Fruit fly (Drosophila melanogaster) whole organism, embryonic: ENCODE measurements around the gene CG14182.
A peak's percentile ranks its signal among the peaks of the same experiment; 100 is the strongest.

ENCODE experiments used
- Awh ChIP-seq: fragments of 200-800 bp; sonication (Bioruptor generic); IDR thresholded peaks from 2 replicates; pipeline ENCODE4, ENCODE4 v1.3.6; 2022; ENCODE audit warnings: missing biosample characterization, missing genetic modification characterization
- CG10366 ChIP-seq: fragments of 200-800 bp; sonication (Bioruptor generic); IDR thresholded peaks from 2 replicates; pipeline ENCODE4 v1.3.6; 2022; ENCODE audit warnings: missing biosample characterization, missing genetic modification characterization
- CG10565 ChIP-seq: fragments of 200-800 bp; sonication (Bioruptor generic); optimal IDR thresholded peaks from 3 replicates; lab custom pipeline; 2016; ENCODE audit warnings: missing biosample characterization, mild to moderate bottlenecking, missing genetic modification characterization
- CG12299 ChIP-seq: fragments of 200-800 bp; sonication (Bioruptor generic); optimal IDR thresholded peaks from 2 replicates; lab custom pipeline; 2018; ENCODE audit warnings: missing biosample characterization, mild to moderate bottlenecking, missing genetic modification characterization
- CG15479 ChIP-seq: fragments of 200-800 bp; sonication (Bioruptor generic); optimal IDR thresholded peaks from 3 replicates; lab custom pipeline; 2019; ENCODE audit warnings: missing biosample characterization, mild to moderate bottlenecking, missing genetic modification characterization, moderate library complexity
- CG15514 ChIP-seq: fragments of 200-800 bp; sonication (Bioruptor generic); optimal IDR thresholded peaks from 3 replicates; lab custom pipeline; 2017; ENCODE audit warnings: missing biosample characterization, missing genetic modification characterization, mild to moderate bottlenecking, moderate library complexity, missing genetic modification reagents
- CG1792 ChIP-seq: fragments of 200-800 bp; sonication (Bioruptor generic); optimal IDR thresholded peaks from 2 replicates; lab custom pipeline; 2016; ENCODE audit warnings: missing biosample characterization, missing genetic modification characterization
- CG18599 ChIP-seq: fragments of 200-800 bp; sonication (Bioruptor generic); optimal IDR thresholded peaks from 3 replicates; lab custom pipeline; 2017; ENCODE audit warnings: missing biosample characterization, missing genetic modification characterization, mild to moderate bottlenecking, moderate library complexity, missing genetic modification reagents
- CG2712 ChIP-seq: fragments of 200-800 bp; optimal IDR thresholded peaks from 3 replicates; lab custom pipeline; 2019; ENCODE audit warnings: missing biosample characterization, mild to moderate bottlenecking, missing genetic modification characterization, moderate library complexity
- CG2875 ChIP-seq: fragments of 200-800 bp; sonication (Bioruptor generic); optimal IDR thresholded peaks from 2 replicates; lab custom pipeline; 2017; ENCODE audit warnings: missing biosample characterization, mild to moderate bottlenecking, missing genetic modification characterization, missing genetic modification reagents
- CG3407 ChIP-seq: fragments of 200-800 bp; sonication (Bioruptor generic); optimal IDR thresholded peaks from 2 replicates; lab custom pipeline; 2018; ENCODE audit warnings: missing biosample characterization, mild to moderate bottlenecking, missing genetic modification characterization
- CG42726 ChIP-seq: fragments of 200-800 bp; sonication (Bioruptor generic); IDR thresholded peaks from 2 replicates; pipeline ENCODE4 v1.3.6; 2022; ENCODE audit warnings: missing biosample characterization, missing genetic modification characterization; ENCODE audit not compliant: partially characterized antibody
- CG4282 ChIP-seq: fragments of 200-800 bp; sonication (Bioruptor generic); optimal IDR thresholded peaks from 2 replicates; lab custom pipeline; 2016; ENCODE audit warnings: missing biosample characterization, missing genetic modification characterization
- CG4404 ChIP-seq: fragments of 200-800 bp; sonication (Bioruptor generic); IDR thresholded peaks from 2 replicates; pipeline ENCODE4 v1.3.6; 2022; ENCODE audit warnings: missing biosample characterization, missing genetic modification characterization
- CG4707 ChIP-seq: fragments of 200-800 bp; sonication (Bioruptor generic); optimal IDR thresholded peaks from 2 replicates; lab custom pipeline; 2018; ENCODE audit warnings: missing biosample characterization, mild to moderate bottlenecking, missing genetic modification characterization, moderate library complexity
- CG6683 ChIP-seq: fragments of 200-800 bp; sonication (Bioruptor generic); optimal IDR thresholded peaks from 2 replicates; lab custom pipeline; 2017; ENCODE audit warnings: missing biosample characterization, mild to moderate bottlenecking, missing genetic modification characterization, missing genetic modification reagents
- CG6791 ChIP-seq: fragments of 200-800 bp; sonication (Bioruptor generic); IDR thresholded peaks from 3 replicates; pipeline ENCODE4 v1.3.6; 2022; ENCODE audit warnings: missing biosample characterization, missing genetic modification characterization; ENCODE audit not compliant: partially characterized antibody
- CG7745 ChIP-seq: fragments of 200-800 bp; sonication (Bioruptor generic); optimal IDR thresholded peaks from 2 replicates; lab custom pipeline; 2018; ENCODE audit warnings: missing biosample characterization, mild to moderate bottlenecking, missing genetic modification characterization, moderate library complexity
- CG9215 ChIP-seq: fragments of 200-800 bp; sonication (Bioruptor generic); IDR thresholded peaks from 2 replicates; pipeline ENCODE4 v1.3.6; 2022; ENCODE audit warnings: missing biosample characterization, missing genetic modification characterization
- CG9817 ChIP-seq: fragments of 200-800 bp; sonication (Bioruptor generic); optimal IDR thresholded peaks from 2 replicates; lab custom pipeline; 2018; ENCODE audit warnings: missing biosample characterization, mild to moderate bottlenecking, missing genetic modification characterization, moderate library complexity
- CG9932 ChIP-seq: fragments of 200-800 bp; sonication (Bioruptor generic); IDR thresholded peaks from 2 replicates; pipeline ENCODE4 v1.3.6; 2022; ENCODE audit warnings: missing biosample characterization, missing genetic modification characterization
- Drgx ChIP-seq: fragments of 200-800 bp; sonication (Bioruptor generic); IDR thresholded peaks from 2 replicates; pipeline ENCODE4 v1.3.6; 2022; ENCODE audit warnings: missing biosample characterization, missing genetic modification characterization
- HLH4C ChIP-seq: fragments of 200-800 bp; sonication (Bioruptor generic); IDR thresholded peaks from 3 replicates; pipeline ENCODE4 v1.3.6; 2022; ENCODE audit warnings: missing biosample characterization, missing genetic modification characterization; ENCODE audit not compliant: partially characterized antibody
- Hey ChIP-seq: fragments of 200-800 bp; sonication (Bioruptor generic); optimal IDR thresholded peaks from 3 replicates; lab custom pipeline; 2018; ENCODE audit warnings: missing biosample characterization, mild to moderate bottlenecking, missing genetic modification characterization
- MESR4 ChIP-seq: fragments of 200-800 bp; sonication (Bioruptor generic); optimal IDR thresholded peaks from 2 replicates; lab custom pipeline; 2018; ENCODE audit warnings: missing biosample characterization, mild to moderate bottlenecking, missing genetic modification characterization, moderate library complexity
- Myb ChIP-seq: fragments of 200-800 bp; sonication (Bioruptor generic); optimal IDR thresholded peaks from 2 replicates; lab custom pipeline; 2016; ENCODE audit warnings: missing biosample characterization, missing genetic modification characterization
- Neu2 ChIP-seq: fragments of 200-800 bp; sonication (Bioruptor generic); optimal IDR thresholded peaks from 3 replicates; lab custom pipeline; 2016; ENCODE audit warnings: missing biosample characterization, missing genetic modification characterization, borderline replicate concordance
- Oli ChIP-seq: fragments of 200-800 bp; sonication (Bioruptor generic); optimal IDR thresholded peaks from 2 replicates; lab custom pipeline; 2018; ENCODE audit warnings: missing biosample characterization, mild to moderate bottlenecking, missing genetic modification characterization, moderate library complexity
- Rfx ChIP-seq: fragments of 200-800 bp; sonication (Bioruptor generic); IDR thresholded peaks from 2 replicates; pipeline ENCODE4 v1.3.6; 2022; ENCODE audit warnings: missing biosample characterization, missing genetic modification characterization
- Rx ChIP-seq: fragments of 200-800 bp; sonication (Bioruptor generic); IDR thresholded peaks from 2 replicates; pipeline ENCODE4 v1.3.6; 2022; ENCODE audit warnings: missing biosample characterization, missing genetic modification characterization
- Usf ChIP-seq: fragments of 200-800 bp; sonication (Bioruptor generic); optimal IDR thresholded peaks from 2 replicates; lab custom pipeline; 2017; ENCODE audit warnings: missing genotype, missing biosample characterization, missing genetic modification characterization
- Xrp1 ChIP-seq: fragments of 200-800 bp; sonication (Bioruptor generic); IDR thresholded peaks from 2 replicates; pipeline ENCODE4 v1.3.6; 2022; ENCODE audit warnings: missing biosample characterization, missing genetic modification characterization
- abd-A ChIP-seq: fragments of 200-800 bp; sonication (Bioruptor generic); optimal IDR thresholded peaks from 3 replicates; lab custom pipeline; 2019; ENCODE audit warnings: missing biosample characterization, mild to moderate bottlenecking, missing genetic modification characterization, moderate library complexity
- bigmax ChIP-seq: fragments of 200-800 bp; sonication (Bioruptor generic); optimal IDR thresholded peaks from 2 replicates; lab custom pipeline; 2018; ENCODE audit warnings: missing biosample characterization, mild to moderate bottlenecking, missing genetic modification characterization
- fu2 ChIP-seq: fragments of 200-800 bp; sonication (Bioruptor generic); optimal IDR thresholded peaks from 2 replicates; lab custom pipeline; 2016; ENCODE audit warnings: missing biosample characterization, missing genetic modification characterization
- gce ChIP-seq: fragments of 200-800 bp; sonication (Bioruptor generic); IDR thresholded peaks from 3 replicates; pipeline ENCODE4 v1.3.6; 2022; ENCODE audit warnings: missing biosample characterization, missing genetic modification characterization
- grn ChIP-seq: fragments of 200-800 bp; sonication (Bioruptor generic); optimal IDR thresholded peaks from 3 replicates; lab custom pipeline; 2017; ENCODE audit warnings: missing biosample characterization, missing genetic modification characterization
- hkb ChIP-seq, 2 experiments: fragments of 200-800 bp in 1 of 2; fragments of >200 bp in 1 of 2; sonication (Bioruptor generic) in 1 of 2; IDR thresholded peaks in 1 of 2; optimal IDR thresholded peaks in 1 of 2; 2 replicates each; pipeline versions ENCODE4 v1.3.6 to Lab custom; 2017 to 2022; ENCODE audit warnings: missing biosample characterization in 1 of 2, missing genetic modification characterization in 1 of 2
- inv ChIP-seq: fragments of 200-800 bp; sonication (Bioruptor generic); IDR thresholded peaks from 2 replicates; pipeline ENCODE4 v1.3.6; 2022; ENCODE audit warnings: missing biosample characterization, missing genetic modification characterization; ENCODE audit not compliant: partially characterized antibody
- jing ChIP-seq: fragments of 200-800 bp; sonication (Bioruptor generic); optimal IDR thresholded peaks from 2 replicates; lab custom pipeline; 2018; ENCODE audit warnings: missing biosample characterization, mild to moderate bottlenecking, missing genetic modification characterization
- mld ChIP-seq: fragments of 200-800 bp; sonication (Bioruptor generic); IDR thresholded peaks from 3 replicates; pipeline ENCODE4 v1.3.6; 2022; ENCODE audit warnings: missing biosample characterization, missing genetic modification characterization; ENCODE audit not compliant: partially characterized antibody
- odd ChIP-seq: fragments of 200-800 bp; sonication (Bioruptor generic); optimal IDR thresholded peaks from 2 replicates; lab custom pipeline; 2017; ENCODE audit warnings: missing biosample characterization, mild to moderate bottlenecking, missing genetic modification characterization
- phol ChIP-seq: fragments of 200-800 bp; sonication (Bioruptor generic); optimal IDR thresholded peaks from 3 replicates; lab custom pipeline; 2018; ENCODE audit warnings: missing biosample characterization, mild to moderate bottlenecking, missing genetic modification characterization, moderate library complexity
- pros ChIP-seq: fragments of 200-800 bp; sonication (Bioruptor generic); optimal IDR thresholded peaks from 3 replicates; lab custom pipeline; 2019; ENCODE audit warnings: missing biosample characterization, mild to moderate bottlenecking, missing genetic modification characterization, moderate library complexity
- sima ChIP-seq: fragments of 200-800 bp; sonication (Bioruptor generic); optimal IDR thresholded peaks from 2 replicates; lab custom pipeline; 2016; ENCODE audit warnings: missing biosample characterization, missing genetic modification characterization
- tx ChIP-seq: fragments of 200-800 bp; sonication (Bioruptor generic); optimal IDR thresholded peaks from 2 replicates; lab custom pipeline; 2016; ENCODE audit warnings: missing biosample characterization, missing genetic modification characterization
- vvl ChIP-seq: fragments of 200-800 bp; sonication (Bioruptor generic); IDR thresholded peaks from 2 replicates; pipeline ENCODE4 v1.3.6; 2022; ENCODE audit warnings: missing biosample characterization, missing genetic modification characterization

CG14182 gene

dm6 chr3L:20002482-20003234, 23.0 kb upstream of the CG14182 start, which contains the start of gene CG7668 (continued):
- TF ChIP-seq CG6791 = no peak
- peak; percentile 89 for TF ChIP-seq Oli
- no peak for TF ChIP-seq CG9215 (GFP tag; lab: Robert Waterston, UW)
- TF ChIP-seq hkb (optimal IDR thresholded peaks at IDR 0.05; lab: Kevin White, UChicago) = no peak
- TF ChIP-seq hkb (GFP tag; IDR thresholded peaks at IDR 0.05; lab: Robert Waterston, UW) = peak; percentile 96
- peak; percentile 78 for TF ChIP-seq CG1792 (GFP tag; lab: Kevin White, UChicago)
- peak; percentile 63 for TF ChIP-seq Usf (GFP tag; lab: Kevin White, UChicago)
- no peak; the same call in 1 of the 2 replicates for TF ChIP-seq CG4404
- peak; percentile 94 for TF ChIP-seq CG2712 (tag; lab: Kevin White, UChicago)
- peak; percentile 88 for TF ChIP-seq CG12299 (tag; lab: Kevin White, UChicago)
- TF ChIP-seq Rx = peak; percentile 89
- TF ChIP-seq CG2875 (GFP tag; lab: Kevin White, UChicago) = peak; percentile 82
- TF ChIP-seq Drgx (GFP tag; lab: Robert Waterston, UW) = peak; percentile 90
- peak; percentile 76 for TF ChIP-seq abd-A (tag; lab: Kevin White, UChicago)
- TF ChIP-seq CG4282 (GFP tag; lab: Kevin White, UChicago) = peak; percentile 58
- peak; percentile 73 for TF ChIP-seq jing
- peak; percentile 82 for TF ChIP-seq odd (GFP tag; lab: Kevin White, UChicago)
- TF ChIP-seq Myb (GFP tag; lab: Kevin White, UChicago) = peak; percentile 63
- TF ChIP-seq CG7745 (tag; lab: Kevin White, UChicago) = no peak
- TF ChIP-seq HLH4C (GFP tag; lab: Robert Waterston, UW) = peak; percentile 44; the same call in 2 of the 3 replicates
- peak; percentile 53 for TF ChIP-seq CG10565 (GFP tag; lab: Kevin White, UChicago)
- TF ChIP-seq CG9932 (GFP tag; lab: Robert Waterston, UW) = no peak; the same call in none of the 2 replicates
- peak; percentile 76 for TF ChIP-seq CG3407 (GFP tag; lab: Kevin White, UChicago)
- TF ChIP-seq Awh (GFP tag; lab: Robert Waterston, UW) = no peak
- peak; percentile 60 for TF ChIP-seq CG6683 (GFP tag; lab: Kevin White, UChicago)
- peak; percentile 87; the same call in 1 of the 2 replicates for TF ChIP-seq CG10366
- peak; percentile 86 for TF ChIP-seq tx (GFP tag; lab: Kevin White, UChicago)
- no peak for TF ChIP-seq CG42726 (GFP tag; lab: Robert Waterston, UW)
- TF ChIP-seq vvl (GFP tag; lab: Robert Waterston, UW) = peak; percentile 98
- peak; percentile 88 for TF ChIP-seq CG9817 (tag; lab: Kevin White, UChicago)
- TF ChIP-seq CG15514 (GFP tag; lab: Kevin White, UChicago) = peak; percentile 86
- TF ChIP-seq CG4707 (GFP tag; lab: Kevin White, UChicago) = peak; percentile 77
- TF ChIP-seq fu2 (GFP tag; lab: Kevin White, UChicago) = peak; percentile 81
- TF ChIP-seq phol = peak; percentile 93
- peak; percentile 50 for TF ChIP-seq pros (GFP tag; lab: Kevin White, UChicago)
- no peak for TF ChIP-seq bigmax (GFP tag; lab: Kevin White, UChicago)
- TF ChIP-seq CG18599 = peak; percentile 93
- TF ChIP-seq gce (GFP tag; lab: Robert Waterston, UW) = no peak; the same call in 2 of the 3 replicates
- TF ChIP-seq sima (GFP tag; lab: Kevin White, UChicago) = peak; percentile 23
- TF ChIP-seq Neu2 = peak; percentile 8
- peak; percentile 93 for TF ChIP-seq Xrp1
- TF ChIP-seq mld (GFP tag; lab: Robert Waterston, UW) = no peak
- peak; percentile 39 for TF ChIP-seq CG15479 (GFP tag; lab: Kevin White, UChicago)
- peak; percentile 28 for TF ChIP-seq grn (GFP tag; lab: Kevin White, UChicago)
- TF ChIP-seq MESR4 = peak; percentile 67
- TF ChIP-seq inv (GFP tag; lab: Robert Waterston, UW) = no peak
- no peak for TF ChIP-seq Hey (tag; lab: Kevin White, UChicago)
- TF ChIP-seq Rfx (GFP tag; lab: Robert Waterston, UW) = no peak; the same call in 1 of the 2 replicates
